Worm (Caenorhabditis elegans) whole organism, late embryonic: ENCODE measurements around the gene acdh-11.

Experiments used
- ama-1 ChIP-seq: fragments of 150-350 bp; optimal IDR thresholded peaks from 2 replicates; lab custom pipeline; 2014
- ceh-34 ChIP-seq: sonication (generic microtip); optimal IDR thresholded peaks from 2 replicates; lab custom pipeline; 2016; ENCODE audit warnings: mild to moderate bottlenecking, missing genetic modification characterization, missing compliant biosample characterization
- dve-1 ChIP-seq: sonication (generic microtip); optimal IDR thresholded peaks from 2 replicates; lab custom pipeline; 2017; ENCODE audit warnings: antibody characterized with exemption, mild to moderate bottlenecking, missing genetic modification characterization, missing compliant biosample characterization
- fax-1 ChIP-seq: sonication (generic microtip); optimal IDR thresholded peaks from 2 replicates; lab custom pipeline; 2016; ENCODE audit warnings: missing genotype, missing genetic modification characterization, missing compliant biosample characterization
- pha-2 ChIP-seq: sonication (generic microtip); optimal IDR thresholded peaks from 2 replicates; lab custom pipeline; 2017; ENCODE audit warnings: mild to moderate bottlenecking, missing genetic modification characterization, missing compliant biosample characterization
- sox-2 ChIP-seq: fragments of 200-800 bp; sonication (Bioruptor generic); IDR thresholded peaks from 2 replicates; pipeline ENCODE4 v1.3.6; 2022; ENCODE audit warnings: missing genetic modification reagents, missing genetic modification characterization, missing compliant biosample characterization

DNA sequence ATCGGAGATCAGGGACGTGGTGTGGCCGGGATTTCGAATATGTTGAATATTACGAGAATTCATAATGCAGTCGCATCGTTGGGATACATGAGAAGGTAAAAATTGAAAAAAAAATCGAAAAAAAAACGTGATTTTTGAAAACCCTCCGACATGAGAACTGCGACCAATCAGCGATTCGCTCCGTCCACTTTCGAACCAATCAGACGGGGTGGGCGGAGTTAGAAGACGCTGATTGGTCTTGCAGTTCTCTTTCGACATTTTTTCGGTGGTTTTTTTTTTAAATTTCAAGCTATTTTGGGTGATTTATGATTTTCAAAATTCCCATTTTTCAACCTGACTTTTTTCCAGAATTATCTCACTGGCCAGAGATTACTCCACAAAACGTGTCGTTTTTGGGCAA, 3.2 kb downstream of the acdh-11 start:
- TF ChIP-seq dve-1 (tag; lab: Kevin White, UChicago), result no peak
- TF ChIP-seq pha-2 (tag; lab: Kevin White, UChicago), result no peak
- no peak for TF ChIP-seq ama-1
- no peak for TF ChIP-seq fax-1
- TF ChIP-seq ceh-34, result no peak
- TF ChIP-seq sox-2, result no peak
